Fruit fly (Drosophila melanogaster): ENCODE measurements around the gene CG7497.
A peak's percentile ranks its signal among the peaks of the same experiment; 100 is the strongest.

Gene CG7497

dm6 chr3L:17655837-17656308, 22.6 kb downstream of the CG7497 start:
- no peak for TF ChIP-seq CG32264 (GFP tag; optimal IDR thresholded peaks at IDR 0.05)
- TF ChIP-seq rgr (GFP tag; optimal IDR thresholded peaks at IDR 0.05) = peak; percentile 71
- peak; percentile 12 for TF ChIP-seq psq (GFP tag; optimal IDR thresholded peaks at IDR 0.05)
- TF ChIP-seq HLH106 (tag; optimal IDR thresholded peaks at IDR 0.05) = peak; percentile 23
- TF ChIP-seq Sp1 (GFP tag; optimal IDR thresholded peaks at IDR 0.05) = peak; percentile 58
- no peak for TF ChIP-seq usp (GFP tag; optimal IDR thresholded peaks at IDR 0.05)
- no peak for TF ChIP-seq brk (GFP tag; optimal IDR thresholded peaks at IDR 0.05)
- peak in 1 of 2 experiments; percentile 19 for TF ChIP-seq foxo (GFP tag; optimal IDR thresholded peaks at IDR 0.05)
- peak; percentile 5 for TF ChIP-seq dsf (GFP tag; optimal IDR thresholded peaks at IDR 0.05; ENCODE audit: borderline replicate concordance)
- peak; percentile 36 for TF ChIP-seq Myc (optimal IDR thresholded peaks at IDR 0.05)
- TF ChIP-seq br (GFP tag; optimal IDR thresholded peaks at IDR 0.05) = peak; percentile 20
- peak; percentile 59 for TF ChIP-seq h (GFP tag; optimal IDR thresholded peaks at IDR 0.05)
- TF ChIP-seq fru (GFP tag; optimal IDR thresholded peaks at IDR 0.05) = peak; percentile 62
- TF ChIP-seq lola (GFP tag; optimal IDR thresholded peaks at IDR 0.05) = no peak
- peak; percentile 50 for TF ChIP-seq OdsH (GFP tag; optimal IDR thresholded peaks at IDR 0.05)
- TF ChIP-seq Hr83 (GFP tag; optimal IDR thresholded peaks at IDR 0.05; ENCODE audit: poor library complexity, severe bottlenecking) = peak; percentile 86
- no peak for TF ChIP-seq Rel (GFP tag; optimal IDR thresholded peaks at IDR 0.05)
- TF ChIP-seq Rel (tag; optimal IDR thresholded peaks at IDR 0.05) = peak; percentile 70
- no peak for TF ChIP-seq Hr78 (GFP tag; optimal IDR thresholded peaks at IDR 0.05)

DNA sequence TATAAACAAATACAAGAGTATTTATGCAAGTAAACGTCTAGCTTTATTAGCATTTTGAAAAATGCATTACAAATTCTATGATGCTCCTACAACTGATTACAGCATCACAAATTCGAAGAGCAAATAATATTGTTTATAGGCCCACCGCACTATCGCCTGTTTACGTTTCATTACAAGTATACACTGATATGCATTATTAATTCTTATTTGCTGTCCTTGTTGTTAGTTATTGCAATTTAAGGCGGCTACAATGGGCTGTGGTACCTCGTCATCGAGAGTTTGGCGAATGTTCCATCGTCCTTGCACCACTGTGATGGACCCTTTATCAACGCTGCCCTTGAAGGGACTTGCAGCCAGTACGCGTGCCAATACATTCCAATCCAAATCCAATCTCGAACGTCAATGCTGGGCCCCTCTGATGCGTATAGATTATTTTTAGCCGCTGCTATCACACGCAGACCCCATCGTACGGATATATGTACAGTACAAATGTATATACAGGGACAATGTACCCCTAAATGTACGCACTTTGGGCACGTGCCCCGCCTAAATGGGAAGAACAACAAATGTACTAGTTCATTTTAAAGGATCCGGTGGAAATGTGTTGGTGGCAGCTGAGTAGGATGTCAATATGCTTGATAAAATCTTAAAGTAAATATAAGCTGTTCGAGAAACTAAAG, 23.6 kb downstream of the CG7497 start:
- TF ChIP-seq tai (GFP tag; optimal IDR thresholded peaks at IDR 0.05) (no peak), OdsH (GFP tag; optimal IDR thresholded peaks at IDR 0.05) (no peak), psq (GFP tag; optimal IDR thresholded peaks at IDR 0.05) (no peak), Dif (GFP tag; optimal IDR thresholded peaks at IDR 0.05; ENCODE audit: partially characterized antibody) (no peak), dmrt93B (GFP tag; optimal IDR thresholded peaks at IDR 0.05) (no peak), Vsx2 (GFP tag; optimal IDR thresholded peaks at IDR 0.05; ENCODE audit: partially characterized antibody) (no peak), CG9705 (GFP tag; optimal IDR thresholded peaks at IDR 0.05) (no peak), foxo (GFP tag; optimal IDR thresholded peaks at IDR 0.05) (no peak), Sp1 (GFP tag; optimal IDR thresholded peaks at IDR 0.05) (no peak), br (GFP tag; optimal IDR thresholded peaks at IDR 0.05) (no peak), fru (GFP tag; optimal IDR thresholded peaks at IDR 0.05) (no peak), HLH106 (tag; optimal IDR thresholded peaks at IDR 0.05) (no peak), Abd-B (GFP tag; optimal IDR thresholded peaks at IDR 0.05) (no peak), sv (GFP tag; optimal IDR thresholded peaks at IDR 0.05) (no peak), Hr83 (GFP tag; optimal IDR thresholded peaks at IDR 0.05; ENCODE audit: poor library complexity, severe bottlenecking) (no peak), sage (GFP tag; optimal IDR thresholded peaks at IDR 0.05) (no peak), N (GFP tag; optimal IDR thresholded peaks at IDR 0.05) (no peak)

DNA sequence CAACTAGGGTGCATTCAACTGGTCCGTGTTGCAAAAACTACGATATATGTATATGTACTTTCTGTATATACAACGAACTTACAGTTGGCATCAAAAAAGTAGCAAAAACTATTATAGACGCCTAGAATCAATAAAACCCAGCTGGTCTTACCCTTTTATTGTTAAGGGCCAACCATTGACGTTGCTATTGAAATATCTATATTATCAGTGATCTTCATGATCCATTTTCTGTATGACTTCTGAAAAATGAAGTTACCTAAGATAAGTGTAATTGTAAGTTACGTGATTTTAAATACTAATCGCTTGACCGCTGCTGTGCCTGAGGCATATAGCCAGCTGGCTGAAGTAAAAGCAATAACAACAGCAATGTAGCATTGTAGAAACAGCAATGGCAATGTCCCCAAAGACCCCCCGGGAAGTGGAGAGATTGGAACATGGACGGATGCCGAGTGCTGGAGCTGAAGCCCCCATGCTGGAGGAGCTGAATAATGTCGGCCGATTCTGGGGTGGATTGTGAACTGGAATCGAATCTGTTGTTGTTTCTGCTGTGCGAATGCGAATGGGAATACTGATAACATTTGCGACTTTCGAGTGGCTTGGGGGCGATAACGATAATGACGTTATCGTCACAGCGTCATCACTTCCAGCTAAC, 24.6 kb downstream of the CG7497 start:
- TF ChIP-seq Jra (GFP tag; optimal IDR thresholded peaks at IDR 0.05) (peak; percentile 11), Vsx2 (GFP tag; optimal IDR thresholded peaks at IDR 0.05; ENCODE audit: partially characterized antibody) (no peak), foxo (GFP tag; optimal IDR thresholded peaks at IDR 0.05) (peak in 1 of 2 experiments; percentile 34), dsf (GFP tag; optimal IDR thresholded peaks at IDR 0.05; ENCODE audit: borderline replicate concordance) (no peak), h (GFP tag; optimal IDR thresholded peaks at IDR 0.05) (peak; percentile 39), sage (GFP tag; optimal IDR thresholded peaks at IDR 0.05) (no peak), woc (GFP tag; optimal IDR thresholded peaks at IDR 0.05) (peak; percentile 24), Hr78 (GFP tag; optimal IDR thresholded peaks at IDR 0.05) (no peak), rgr (GFP tag; optimal IDR thresholded peaks at IDR 0.05) (peak; percentile 42), sv (GFP tag; optimal IDR thresholded peaks at IDR 0.05) (no peak), Sp1 (GFP tag; optimal IDR thresholded peaks at IDR 0.05) (peak; percentile 51), Mio (GFP tag; optimal IDR thresholded peaks at IDR 0.05) (no peak), usp (GFP tag; optimal IDR thresholded peaks at IDR 0.05) (no peak), Myc (optimal IDR thresholded peaks at IDR 0.05) (no peak), dl (GFP tag; optimal IDR thresholded peaks at IDR 0.05; ENCODE audit: insufficient read depth in 1 of 2, partially characterized antibody in 2 of 2) (no peak), CG32264 (GFP tag; optimal IDR thresholded peaks at IDR 0.05) (no peak), N (GFP tag; optimal IDR thresholded peaks at IDR 0.05) (no peak), jim (GFP tag; optimal IDR thresholded peaks at IDR 0.05) (no peak), CG9705 (GFP tag; optimal IDR thresholded peaks at IDR 0.05) (no peak), Hr83 (GFP tag; optimal IDR thresholded peaks at IDR 0.05; ENCODE audit: poor library complexity, severe bottlenecking) (no peak), OdsH (GFP tag; optimal IDR thresholded peaks at IDR 0.05) (peak; percentile 22), pan (optimal IDR thresholded peaks at IDR 0.05) (no peak), ey (GFP tag; optimal IDR thresholded peaks at IDR 0.05) (peak; percentile 51), HLH106 (tag; optimal IDR thresholded peaks at IDR 0.05) (peak; percentile 52), GATAd (GFP tag; optimal IDR thresholded peaks at IDR 0.05) (no peak), Rel (GFP tag; optimal IDR thresholded peaks at IDR 0.05) (no peak), Rel (tag; optimal IDR thresholded peaks at IDR 0.05) (peak; percentile 31), Dif (GFP tag; optimal IDR thresholded peaks at IDR 0.05; ENCODE audit: partially characterized antibody) (no peak), br (GFP tag; optimal IDR thresholded peaks at IDR 0.05) (peak; percentile 34), tai (GFP tag; optimal IDR thresholded peaks at IDR 0.05) (no peak), dmrt93B (GFP tag; optimal IDR thresholded peaks at IDR 0.05) (no peak), Hnf4 (GFP tag; optimal IDR thresholded peaks at IDR 0.05) (no peak), brk (GFP tag; optimal IDR thresholded peaks at IDR 0.05) (peak; percentile 1), psq (GFP tag; optimal IDR thresholded peaks at IDR 0.05) (no peak), CrebA (GFP tag; optimal IDR thresholded peaks at IDR 0.05; ENCODE audit: borderline replicate concordance) (no peak), fru (GFP tag; optimal IDR thresholded peaks at IDR 0.05) (peak; percentile 45), Dfd (GFP tag; optimal IDR thresholded peaks at IDR 0.05) (no peak)

Data from whole organism, wandering third instar larva.